Worm (Caenorhabditis elegans): Measurements from ENCODE around the gene ZC373.2.

Gene ZC373.2

DNA sequence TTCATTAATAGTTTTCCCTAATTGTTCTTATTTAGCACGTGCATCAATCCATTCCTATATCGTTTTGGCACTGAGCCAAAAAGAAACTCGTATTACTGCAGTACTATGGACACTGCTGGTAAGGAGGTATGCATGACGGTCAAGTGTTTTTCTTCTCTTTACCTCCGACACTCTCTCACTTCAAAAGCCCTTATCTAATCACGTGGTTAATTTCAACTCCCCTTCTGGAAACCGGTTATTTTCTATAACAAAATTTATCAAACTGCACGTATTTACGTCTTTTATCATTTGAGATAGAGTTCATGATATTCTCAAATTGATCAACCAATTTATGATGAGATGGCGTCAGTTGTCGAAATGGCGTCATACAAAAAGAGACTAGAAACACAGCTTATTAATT, 6.6 kb downstream of the ZC373.2 start (continued):
- TF ChIP-seq F13H6.1 (tag; optimal IDR thresholded peaks at IDR 0.05): peak; percentile 73
- TF ChIP-seq crh-2 (tag; optimal IDR thresholded peaks at IDR 0.05): peak; percentile 76

DNA sequence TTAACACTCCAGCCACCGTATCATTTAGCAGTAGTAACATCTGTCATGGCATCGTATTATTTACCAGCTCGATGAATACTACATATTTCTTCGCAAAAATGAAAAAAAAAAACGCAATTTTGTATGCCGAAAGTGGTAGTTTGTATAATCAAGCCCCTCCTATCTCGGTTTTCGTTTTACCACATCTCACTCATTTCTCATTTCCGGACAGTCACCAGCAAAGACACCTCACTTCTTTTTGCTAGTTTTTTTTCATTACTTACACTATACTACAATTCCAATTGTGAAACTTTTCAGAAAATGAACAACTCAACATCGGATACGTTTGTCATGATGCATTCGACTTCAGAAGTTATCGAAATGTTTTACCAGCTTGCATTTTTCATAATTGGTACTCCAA, 9.1 kb downstream of the ZC373.2 start, which contains the start of gene gnrr-3:
gnrr-3 (plus strand) TSS at position 301 of the 400 bp plus-strand sequence.
- TF ChIP-seq skn-1 (tag; optimal IDR thresholded peaks at IDR 0.05) (no peak), ztf-4 (tag; optimal IDR thresholded peaks at IDR 0.05) (no peak), unc-39 (tag; optimal IDR thresholded peaks at IDR 0.05) (no peak), nhr-10 (tag; optimal IDR thresholded peaks at IDR 0.05) (no peak), gmeb-1 (tag; optimal IDR thresholded peaks at IDR 0.05) (no peak), ztf-1 (GFP tag; conservative IDR thresholded peaks at IDR 0.05) (no peak), ceh-82 (tag; optimal IDR thresholded peaks at IDR 0.05) (no peak), lsy-2 (tag; optimal IDR thresholded peaks at IDR 0.05) (no peak), nhr-12 (tag; optimal IDR thresholded peaks at IDR 0.05) (no peak), ama-1 (optimal IDR thresholded peaks at IDR 0.05) (no peak), unc-62 (GFP tag; optimal IDR thresholded peaks at IDR 0.05) (no peak), sma-3 (GFP tag; optimal IDR thresholded peaks at IDR 0.05) (no peak), elt-3 (tag; optimal IDR thresholded peaks at IDR 0.05) (no peak), lin-11 (tag; optimal IDR thresholded peaks at IDR 0.05) (no peak), lin-39 (tag; optimal IDR thresholded peaks at IDR 0.05) (no peak), mbf-1 (tag; optimal IDR thresholded peaks at IDR 0.05) (no peak), Y55F3AM.14 (GFP tag; optimal IDR thresholded peaks at IDR 0.05) (no peak), F13H6.1 (tag; optimal IDR thresholded peaks at IDR 0.05) (no peak), crh-2 (tag; optimal IDR thresholded peaks at IDR 0.05) (no peak), nhr-23 (tag; optimal IDR thresholded peaks at IDR 0.05) (no peak)

DNA sequence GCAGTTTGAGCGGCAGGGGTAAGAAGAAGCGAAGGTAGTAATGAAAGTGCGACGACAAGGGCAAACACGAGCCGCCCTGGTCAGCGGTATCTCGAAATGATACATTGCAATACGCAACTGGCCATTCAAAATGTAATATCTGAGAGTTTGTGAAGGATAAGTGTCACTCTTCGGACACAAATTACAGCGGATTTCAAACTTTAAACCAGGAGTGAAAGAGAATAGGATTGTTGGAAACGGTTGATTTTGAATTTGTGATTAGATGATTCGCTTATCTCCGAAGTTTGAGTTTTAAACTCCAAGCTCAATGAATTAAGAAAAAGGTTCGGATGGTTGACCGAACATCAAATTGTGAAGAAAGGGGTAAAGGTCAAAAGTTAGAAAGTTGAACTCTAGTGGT, 10.9 kb downstream of the ZC373.2 start, which contains the start of gene ZC374.2:
ZC374.2 (minus strand) TSS at position 101 of the 400 bp plus-strand sequence.
- no peak for TF ChIP-seq egl-27 (tag; optimal IDR thresholded peaks at IDR 0.05)
- no peak for TF ChIP-seq ZK546.5 (tag; optimal IDR thresholded peaks at IDR 0.05)
- TF ChIP-seq ama-1 (optimal IDR thresholded peaks at IDR 0.05): no peak
- no peak for TF ChIP-seq zag-1 (tag; optimal IDR thresholded peaks at IDR 0.05)
- TF ChIP-seq fos-1 (tag; optimal IDR thresholded peaks at IDR 0.05): no peak
- TF ChIP-seq C34F6.9 (tag; optimal IDR thresholded peaks at IDR 0.05): no peak
- TF ChIP-seq lin-39 (tag; optimal IDR thresholded peaks at IDR 0.05): no peak
- no peak for TF ChIP-seq snpc-4 (tag; optimal IDR thresholded peaks at IDR 0.05)
- TF ChIP-seq alr-1 (tag; optimal IDR thresholded peaks at IDR 0.05): no peak
- TF ChIP-seq elt-3 (tag; optimal IDR thresholded peaks at IDR 0.05): no peak
- TF ChIP-seq lin-11 (tag; optimal IDR thresholded peaks at IDR 0.05): no peak
- TF ChIP-seq nhr-23 (tag; optimal IDR thresholded peaks at IDR 0.05): no peak
- no peak for TF ChIP-seq R02D3.7 (tag; optimal IDR thresholded peaks at IDR 0.05)
- no peak for TF ChIP-seq ztf-11 (tag; optimal IDR thresholded peaks at IDR 0.05)
- no peak for TF ChIP-seq ztf-1 (GFP tag; conservative IDR thresholded peaks at IDR 0.05)

DNA sequence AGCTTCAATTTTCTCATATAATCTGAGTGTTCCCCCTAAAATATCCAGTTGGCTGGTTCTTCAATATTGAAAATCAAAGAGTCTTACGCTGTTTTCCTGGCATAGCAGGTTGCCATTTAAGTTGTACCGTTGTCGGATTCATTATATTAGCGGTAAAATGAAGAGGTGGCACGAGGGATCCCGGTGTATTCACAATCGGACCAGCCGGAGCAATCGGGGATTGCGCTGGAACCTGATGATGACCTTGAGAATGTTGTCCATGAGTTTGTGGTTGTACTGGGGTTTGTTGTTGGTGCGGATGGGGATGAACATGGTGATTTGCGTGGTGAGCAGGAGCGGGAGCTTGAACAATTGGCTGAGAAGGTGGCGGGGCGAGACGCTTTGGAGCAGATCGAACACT, 13.8 kb downstream of the ZC373.2 start:
- TF ChIP-seq nhr-237 (tag; optimal IDR thresholded peaks at IDR 0.05) (no peak), sma-9 (GFP tag; optimal IDR thresholded peaks at IDR 0.05) (no peak), sma-9 (tag; optimal IDR thresholded peaks at IDR 0.05) (no peak), nhr-25 (tag; optimal IDR thresholded peaks at IDR 0.05) (no peak), nhr-23 (tag; optimal IDR thresholded peaks at IDR 0.05) (no peak), alr-1 (tag; optimal IDR thresholded peaks at IDR 0.05) (no peak), sma-3 (GFP tag; optimal IDR thresholded peaks at IDR 0.05) (no peak), lsy-2 (tag; optimal IDR thresholded peaks at IDR 0.05) (no peak), unc-39 (tag; optimal IDR thresholded peaks at IDR 0.05) (no peak), mab-5 (tag; optimal IDR thresholded peaks at IDR 0.05) (no peak), R02D3.7 (tag; optimal IDR thresholded peaks at IDR 0.05) (no peak), skn-1 (tag; optimal IDR thresholded peaks at IDR 0.05) (no peak), nhr-6 (tag; optimal IDR thresholded peaks at IDR 0.05) (no peak), elt-3 (tag; optimal IDR thresholded peaks at IDR 0.05) (no peak), lin-39 (tag; optimal IDR thresholded peaks at IDR 0.05) (no peak), unc-55 (GFP tag; optimal IDR thresholded peaks at IDR 0.05) (no peak)

DNA sequence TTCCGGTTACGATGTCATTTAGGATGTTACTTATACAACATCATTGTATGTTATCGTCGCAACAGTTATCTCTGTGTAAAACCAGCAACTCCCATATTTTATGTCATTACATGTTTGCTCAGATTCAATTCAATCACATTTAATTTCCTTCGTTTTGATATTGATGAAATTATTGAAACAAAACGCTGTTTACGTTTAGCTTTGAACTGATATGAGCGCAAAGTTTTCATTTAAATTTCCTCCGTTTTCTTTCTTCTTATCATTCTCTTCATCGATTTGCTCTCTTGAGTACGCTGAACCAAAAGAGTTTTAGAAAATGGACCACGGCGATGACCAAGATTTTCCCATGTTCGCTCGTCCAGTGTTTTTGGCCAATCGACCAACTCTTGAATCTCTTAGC, 27.4 kb downstream of the ZC373.2 start, which contains the start of gene sek-6:
sek-6 (plus strand) TSS at position 315 of the 400 bp plus-strand sequence.
- no peak for TF ChIP-seq ceh-82 (tag; optimal IDR thresholded peaks at IDR 0.05)
- TF ChIP-seq sma-9 (GFP tag; optimal IDR thresholded peaks at IDR 0.05): no peak
- TF ChIP-seq sma-9 (tag; optimal IDR thresholded peaks at IDR 0.05): no peak
- no peak for TF ChIP-seq elt-3 (tag; optimal IDR thresholded peaks at IDR 0.05)
- no peak for TF ChIP-seq skn-1 (tag; optimal IDR thresholded peaks at IDR 0.05)
- peak; percentile 8 for TF ChIP-seq fos-1 (tag; optimal IDR thresholded peaks at IDR 0.05)
- TF ChIP-seq nhr-21 (tag; optimal IDR thresholded peaks at IDR 0.05): no peak
